Fruit fly (Drosophila melanogaster) whole organism, wandering third instar larva: ENCODE results near the gene CG34281.

Source experiments
- Abd-B ChIP-seq: fragments of >200 bp; optimal IDR thresholded peaks from 2 replicates; lab custom pipeline; 2017; ENCODE audit warnings: missing biosample characterization, missing genetic modification characterization
- CG32264 ChIP-seq: fragments of 200-800 bp; sonication (Bioruptor generic); optimal IDR thresholded peaks from 2 replicates; lab custom pipeline; 2016; ENCODE audit warnings: missing biosample characterization, missing genetic modification characterization
- CrebA ChIP-seq: fragments of 200-800 bp; sonication (Bioruptor generic); optimal IDR thresholded peaks from 2 replicates; lab custom pipeline; 2016; ENCODE audit warnings: missing biosample characterization, mild to moderate bottlenecking, missing genetic modification characterization, borderline replicate concordance
- Dfd ChIP-seq: fragments of >200 bp; optimal IDR thresholded peaks from 2 replicates; lab custom pipeline; 2017; ENCODE audit warnings: missing biosample characterization, missing genetic modification characterization
- Dif ChIP-seq: fragments of 200-275, 200-300 bp; sonication (Bioruptor generic); optimal IDR thresholded peaks from 2 replicates; lab custom pipeline; 2018; ENCODE audit warnings: missing biosample characterization, missing genetic modification characterization; ENCODE audit not compliant: partially characterized antibody
- GATAd ChIP-seq: sonication (Bioruptor generic); optimal IDR thresholded peaks from 2 replicates; lab custom pipeline; 2016; ENCODE audit warnings: missing biosample characterization, missing genetic modification characterization
- HLH106 ChIP-seq: fragments of 200-800 bp; optimal IDR thresholded peaks from 3 replicates; lab custom pipeline; 2019; ENCODE audit warnings: missing biosample characterization, mild to moderate bottlenecking, missing genetic modification characterization, moderate library complexity
- Hnf4 ChIP-seq: fragments of 200-800 bp; sonication (Bioruptor generic); optimal IDR thresholded peaks from 2 replicates; lab custom pipeline; 2016; ENCODE audit warnings: missing biosample characterization, mild to moderate bottlenecking, missing genetic modification characterization
- Hr78 ChIP-seq: fragments of >200 bp; optimal IDR thresholded peaks from 2 replicates; lab custom pipeline; 2017; ENCODE audit warnings: missing biosample characterization, missing genetic modification characterization
- Hr83 ChIP-seq: fragments of 200-300 bp; sonication (Bioruptor generic); optimal IDR thresholded peaks from 2 replicates; lab custom pipeline; 2016; ENCODE audit warnings: missing biosample characterization, mild to moderate bottlenecking, missing genetic modification characterization, moderate library complexity; ENCODE audit not compliant: poor library complexity, severe bottlenecking
- Jra ChIP-seq: sonication (Bioruptor generic); optimal IDR thresholded peaks from 2 replicates; lab custom pipeline; 2016; ENCODE audit warnings: missing biosample characterization, missing genetic modification characterization
- Mio ChIP-seq: sonication (Bioruptor generic); optimal IDR thresholded peaks from 2 replicates; lab custom pipeline; 2016; ENCODE audit warnings: missing biosample characterization, missing genetic modification characterization
- Myc ChIP-seq: fragments of >200 bp; optimal IDR thresholded peaks from 2 replicates; lab custom pipeline; 2017
- N ChIP-seq: fragments of >200 bp; optimal IDR thresholded peaks from 2 replicates; lab custom pipeline; 2018; ENCODE audit warnings: missing biosample characterization, missing external identifiers, missing genetic modification characterization
- OdsH ChIP-seq: fragments of 200-800 bp; sonication (Bioruptor generic); optimal IDR thresholded peaks from 2 replicates; lab custom pipeline; 2016; ENCODE audit warnings: missing biosample characterization, mild to moderate bottlenecking, missing genetic modification characterization
- Rel ChIP-seq, 2 experiments: fragments of 200-800 bp; sonication (Bioruptor generic) in 1 of 2; optimal IDR thresholded peaks; 2 replicates in 1 of 2; 3 replicates in 1 of 2; lab custom pipeline; 2016 to 2019; ENCODE audit warnings: mild to moderate bottlenecking in 2 of 2, missing biosample characterization in 2 of 2, missing genetic modification characterization in 2 of 2, moderate library complexity in 1 of 2
- Sp1 ChIP-seq: fragments of 200-800 bp; sonication (Bioruptor generic); optimal IDR thresholded peaks from 3 replicates; lab custom pipeline; 2019; ENCODE audit warnings: missing biosample characterization, mild to moderate bottlenecking, missing genetic modification characterization, moderate library complexity
- Vsx2 ChIP-seq: fragments of 200-300, 225-300 bp; sonication (Bioruptor generic); optimal IDR thresholded peaks from 2 replicates; lab custom pipeline; 2018; ENCODE audit warnings: missing biosample characterization, missing genetic modification characterization; ENCODE audit not compliant: partially characterized antibody
- brk ChIP-seq: fragments of 200-800 bp; sonication (Bioruptor generic); optimal IDR thresholded peaks from 2 replicates; lab custom pipeline; 2016; ENCODE audit warnings: missing biosample characterization, mild to moderate bottlenecking, missing genetic modification characterization
- dmrt93B ChIP-seq: fragments of 200-800 bp; sonication (Bioruptor generic); optimal IDR thresholded peaks from 2 replicates; lab custom pipeline; 2018; ENCODE audit warnings: missing biosample characterization, mild to moderate bottlenecking, missing genetic modification characterization
- dsf ChIP-seq: sonication (Bioruptor generic); optimal IDR thresholded peaks from 2 replicates; lab custom pipeline; 2016; ENCODE audit warnings: missing biosample characterization, missing genetic modification characterization, borderline replicate concordance
- ey ChIP-seq: fragments of 200-800 bp; sonication (Bioruptor generic); optimal IDR thresholded peaks from 2 replicates; lab custom pipeline; 2016; ENCODE audit warnings: missing biosample characterization, missing genetic modification characterization
- foxo ChIP-seq, 2 experiments: fragments of 200-800 bp; sonication (Bioruptor generic); optimal IDR thresholded peaks; 2 replicates in 1 of 2; 3 replicates in 1 of 2; lab custom pipeline; 2016 to 2017; ENCODE audit warnings: missing biosample characterization in 2 of 2, missing genetic modification characterization in 2 of 2
- h ChIP-seq: fragments of 200-800 bp; sonication (Bioruptor generic); optimal IDR thresholded peaks from 3 replicates; lab custom pipeline; 2016; ENCODE audit warnings: missing biosample characterization, mild to moderate bottlenecking, missing genetic modification characterization
- jim ChIP-seq: fragments of 175-275, 200-325 bp; sonication (Bioruptor generic); optimal IDR thresholded peaks from 2 replicates; lab custom pipeline; 2016; ENCODE audit warnings: missing biosample characterization, mild to moderate bottlenecking, missing genetic modification characterization
- lola ChIP-seq: fragments of >200 bp; optimal IDR thresholded peaks from 2 replicates; lab custom pipeline; 2017; ENCODE audit warnings: missing biosample characterization, missing genetic modification characterization
- pan ChIP-seq: fragments of >200 bp; optimal IDR thresholded peaks from 2 replicates; lab custom pipeline; 2017
- psq ChIP-seq: fragments of 200-800 bp; sonication (Bioruptor generic); optimal IDR thresholded peaks from 3 replicates; lab custom pipeline; 2017; ENCODE audit warnings: missing biosample characterization, mild to moderate bottlenecking, missing genetic modification characterization, moderate library complexity
- rgr ChIP-seq: fragments of 200-800 bp; sonication (Bioruptor generic); optimal IDR thresholded peaks from 3 replicates; lab custom pipeline; 2016; ENCODE audit warnings: missing biosample characterization, mild to moderate bottlenecking, missing genetic modification characterization
- tai ChIP-seq: sonication (Bioruptor generic); optimal IDR thresholded peaks from 2 replicates; lab custom pipeline; 2016; ENCODE audit warnings: missing biosample characterization, missing genetic modification characterization
- usp ChIP-seq: fragments of >200 bp; optimal IDR thresholded peaks from 2 replicates; lab custom pipeline; 2017; ENCODE audit warnings: missing biosample characterization, missing genetic modification characterization
- woc ChIP-seq: sonication (Bioruptor generic); optimal IDR thresholded peaks from 2 replicates; lab custom pipeline; 2016; ENCODE audit warnings: missing biosample characterization, mild to moderate bottlenecking, missing genetic modification characterization

CG34281 gene

DNA sequence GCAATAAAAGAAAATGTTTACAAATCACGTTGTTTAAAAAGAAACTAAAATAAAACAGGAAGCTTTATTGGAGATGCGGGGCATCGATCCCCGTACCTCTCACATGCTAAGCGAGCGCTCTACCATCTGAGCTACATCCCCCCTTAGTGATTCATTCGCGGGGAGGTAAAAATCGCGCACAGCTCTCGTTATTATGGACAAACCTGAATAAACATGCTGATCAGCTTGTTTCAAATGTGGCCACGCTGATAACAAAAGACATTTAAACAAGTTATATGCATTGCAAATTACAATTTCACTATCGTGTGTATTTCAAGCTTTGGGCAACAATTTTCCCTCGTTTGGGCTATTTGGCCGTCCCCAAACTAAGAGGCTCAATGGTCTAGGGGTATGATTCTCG, 32.6 kb downstream of the CG34281 start:
- no peak for TF ChIP-seq Rel (GFP tag; optimal IDR thresholded peaks at IDR 0.05; lab: Kevin White, UChicago)
- TF ChIP-seq Rel (tag; optimal IDR thresholded peaks at IDR 0.05; lab: Kevin White, UChicago), result peak; percentile 16
- no peak for TF ChIP-seq Dif (GFP tag; lab: Kevin White, UChicago)

DNA sequence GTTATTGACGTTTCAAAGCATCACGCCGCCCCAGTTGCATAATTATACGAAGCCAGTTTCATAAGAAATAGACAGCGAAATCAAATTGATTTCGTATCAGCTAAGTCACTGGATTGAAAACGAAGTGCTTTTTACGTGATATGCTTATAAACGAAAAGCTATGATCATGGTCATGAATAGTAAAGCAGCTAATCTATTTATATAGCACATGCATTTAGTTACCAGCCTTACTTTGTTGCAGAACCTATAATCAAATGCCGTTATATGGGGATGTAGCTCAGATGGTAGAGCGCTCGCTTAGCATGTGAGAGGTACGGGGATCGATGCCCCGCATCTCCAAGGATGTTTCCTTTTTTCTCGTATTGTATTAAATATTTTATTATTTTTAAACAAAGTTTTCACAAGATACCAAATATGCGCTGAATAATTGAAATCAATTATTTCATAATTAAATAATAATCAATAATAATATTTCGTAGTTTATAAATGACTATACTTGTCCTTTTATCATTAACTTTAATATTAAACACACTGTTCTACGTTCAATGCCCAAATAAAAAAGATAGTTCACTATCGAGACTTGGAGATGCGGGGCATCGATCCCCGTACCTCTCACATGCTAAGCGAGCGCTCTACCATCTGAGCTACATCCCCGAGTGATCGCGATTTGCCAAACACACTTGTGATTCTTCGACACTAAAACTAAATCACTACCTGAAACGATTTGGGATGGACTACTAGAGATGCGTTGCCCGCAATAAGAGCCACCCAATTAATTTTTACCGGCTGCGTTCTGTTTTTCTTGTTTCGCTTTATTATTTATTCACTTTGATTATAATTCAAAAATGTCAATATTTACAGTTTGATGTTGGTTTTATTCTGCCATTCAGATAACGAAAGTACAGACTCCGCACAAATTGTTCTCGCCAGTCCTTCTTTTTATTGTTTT, 33.7 kb downstream of the CG34281 start:
- no peak for TF ChIP-seq dsf
- TF ChIP-seq HLH106 (tag; lab: Kevin White, UChicago), result peak; percentile 6
- no peak for TF ChIP-seq Mio (GFP tag; lab: Kevin White, UChicago)
- TF ChIP-seq dmrt93B (GFP tag; lab: Kevin White, UChicago), result no peak
- TF ChIP-seq ey (GFP tag; lab: Kevin White, UChicago), result peak; percentile 4
- peak; percentile 12 for TF ChIP-seq Myc (lab: Kevin White, UChicago)
- TF ChIP-seq CrebA (GFP tag; lab: Kevin White, UChicago), result peak; percentile 30
- no peak for TF ChIP-seq GATAd (GFP tag; lab: Kevin White, UChicago)
- TF ChIP-seq OdsH, result no peak
- peak; percentile 52 for TF ChIP-seq woc (GFP tag; lab: Kevin White, UChicago)
- no peak for TF ChIP-seq pan (lab: Kevin White, UChicago)
- TF ChIP-seq jim, result no peak
- TF ChIP-seq Hr78 (GFP tag; lab: Kevin White, UChicago), result no peak

DNA sequence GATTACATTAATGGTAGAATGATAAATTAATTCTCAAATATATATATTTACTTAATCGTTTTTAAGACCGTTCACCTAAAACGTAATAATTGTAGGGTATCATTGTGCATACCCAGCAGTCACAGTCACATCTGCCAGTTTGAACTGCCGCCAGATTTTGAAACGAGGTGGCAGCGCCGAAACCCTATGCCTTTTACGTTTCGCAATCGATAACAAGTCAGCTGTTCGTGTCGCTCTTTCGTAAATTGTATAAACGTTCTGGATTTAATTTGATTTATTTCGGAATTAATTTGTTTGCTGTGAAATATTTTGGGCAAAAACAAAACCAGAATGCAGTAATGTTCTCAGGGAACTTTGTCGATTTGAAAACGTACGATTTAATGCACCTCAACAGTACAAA, 34.8 kb downstream of the CG34281 start, which contains the start of gene CG14322:
CG14322 (plus strand) TSS at position 236 of the 400 bp plus-strand sequence.
- TF ChIP-seq Dfd, result no peak
- TF ChIP-seq dsf, result no peak
- no peak for TF ChIP-seq brk
- TF ChIP-seq lola (GFP tag; lab: Kevin White, UChicago), result no peak
- no peak for TF ChIP-seq pan (lab: Kevin White, UChicago)
- TF ChIP-seq jim, result no peak
- TF ChIP-seq woc (GFP tag; lab: Kevin White, UChicago), result peak; percentile 13
- no peak for TF ChIP-seq Abd-B (GFP tag; lab: Kevin White, UChicago)
- TF ChIP-seq CrebA (GFP tag; lab: Kevin White, UChicago), result no peak
- peak; percentile 23 for TF ChIP-seq tai (GFP tag; lab: Kevin White, UChicago)
- TF ChIP-seq Jra (GFP tag; lab: Kevin White, UChicago), result no peak
- no peak for TF ChIP-seq ey (GFP tag; lab: Kevin White, UChicago)
- peak; percentile 29 for TF ChIP-seq Hnf4 (GFP tag; lab: Kevin White, UChicago)
- TF ChIP-seq N, result no peak
- TF ChIP-seq Hr83 (GFP tag; lab: Kevin White, UChicago), result peak; percentile 5
- no peak for TF ChIP-seq Rel (GFP tag; optimal IDR thresholded peaks at IDR 0.05; lab: Kevin White, UChicago)
- no peak for TF ChIP-seq Rel (tag; optimal IDR thresholded peaks at IDR 0.05; lab: Kevin White, UChicago)
- TF ChIP-seq foxo (GFP tag; optimal IDR thresholded peaks at IDR 0.05; lab: Kevin White, UChicago), result peak in 1 of 2 experiments; percentile 38
- peak; percentile 4 for TF ChIP-seq Vsx2 (GFP tag; lab: Kevin White, UChicago)
- no peak for TF ChIP-seq GATAd (GFP tag; lab: Kevin White, UChicago)

DNA sequence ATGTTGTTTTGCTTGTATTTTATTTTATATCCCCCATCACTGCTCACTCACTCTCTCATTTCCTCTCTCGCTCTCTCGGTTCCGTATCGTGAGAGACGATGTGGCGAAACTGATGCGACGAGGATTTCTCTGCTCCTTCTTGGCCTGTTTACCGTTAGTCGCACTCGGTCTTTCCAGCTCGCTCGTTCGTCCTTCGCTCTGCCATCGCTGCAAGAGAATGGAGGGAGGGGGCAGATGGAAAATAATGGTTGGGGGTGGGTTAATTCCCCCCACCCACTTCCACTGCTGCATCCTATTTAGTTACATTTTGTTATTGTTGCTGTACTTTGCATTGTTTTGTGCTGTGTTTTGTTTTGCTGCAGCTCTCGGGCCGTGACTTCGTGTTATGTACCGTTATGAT, 41.2 kb downstream of the CG34281 start:
- no peak for TF ChIP-seq Sp1 (GFP tag; lab: Kevin White, UChicago)
- TF ChIP-seq ey (GFP tag; lab: Kevin White, UChicago), result no peak
- no peak for TF ChIP-seq jim
- no peak for TF ChIP-seq tai (GFP tag; lab: Kevin White, UChicago)
- TF ChIP-seq usp (GFP tag; lab: Kevin White, UChicago), result no peak
- TF ChIP-seq Hnf4 (GFP tag; lab: Kevin White, UChicago), result no peak
- no peak for TF ChIP-seq dsf

DNA sequence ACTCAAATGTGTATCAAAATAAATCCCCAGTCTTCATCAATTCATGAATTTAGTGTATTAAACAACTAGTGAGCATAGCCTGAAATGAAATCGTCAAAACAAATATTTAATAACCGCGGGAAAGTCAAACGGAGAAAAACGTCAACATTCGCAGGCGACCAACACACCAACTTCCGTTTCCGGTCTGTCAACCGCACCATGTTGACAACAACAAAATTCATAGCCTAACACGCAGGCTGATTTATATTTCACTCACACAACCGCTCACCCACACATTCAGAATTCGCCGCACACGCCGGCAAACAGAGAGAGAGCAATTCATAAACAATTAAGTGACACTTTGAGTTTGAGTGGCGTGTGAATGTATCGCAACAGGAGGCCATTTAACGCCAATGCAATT, 42.4 kb downstream of the CG34281 start:
- TF ChIP-seq Vsx2 (GFP tag; lab: Kevin White, UChicago), result no peak
- no peak for TF ChIP-seq Jra (GFP tag; lab: Kevin White, UChicago)
- no peak for TF ChIP-seq N
- TF ChIP-seq brk, result no peak
- TF ChIP-seq h (GFP tag; lab: Kevin White, UChicago), result no peak
- no peak for TF ChIP-seq usp (GFP tag; lab: Kevin White, UChicago)
- TF ChIP-seq rgr (GFP tag; lab: Kevin White, UChicago), result no peak
- no peak for TF ChIP-seq CrebA (GFP tag; lab: Kevin White, UChicago)
- TF ChIP-seq psq, result no peak
- no peak for TF ChIP-seq ey (GFP tag; lab: Kevin White, UChicago)
- no peak for TF ChIP-seq dmrt93B (GFP tag; lab: Kevin White, UChicago)
- TF ChIP-seq pan (lab: Kevin White, UChicago), result no peak
- no peak for TF ChIP-seq Hr83 (GFP tag; lab: Kevin White, UChicago)
- TF ChIP-seq HLH106 (tag; lab: Kevin White, UChicago), result no peak
- TF ChIP-seq lola (GFP tag; lab: Kevin White, UChicago), result no peak
- no peak for TF ChIP-seq CG32264
- no peak for TF ChIP-seq Mio (GFP tag; lab: Kevin White, UChicago)
- TF ChIP-seq foxo (GFP tag; optimal IDR thresholded peaks at IDR 0.05; lab: Kevin White, UChicago), result no peak
